Worm (Caenorhabditis elegans) whole organism, L1 larva: ENCODE data around the gene pgp-11.

Source experiments
- C34B4.2 ChIP-seq: sonication (generic microtip); optimal IDR thresholded peaks from 2 replicates; lab custom pipeline; 2017; ENCODE audit warnings: mild to moderate bottlenecking, missing genetic modification characterization, missing compliant biosample characterization
- F16B12.6 ChIP-seq: fragments of 150-350 bp; optimal IDR thresholded peaks from 2 replicates; lab custom pipeline; 2014; ENCODE audit warnings: missing biosample characterization, missing genetic modification characterization
- blmp-1 ChIP-seq: fragments of 150-350 bp; optimal IDR thresholded peaks from 2 replicates; lab custom pipeline; 2014; ENCODE audit warnings: missing biosample characterization, missing genetic modification characterization
- ceh-88 ChIP-seq: fragments of 200-800 bp; sonication (Bioruptor generic); IDR thresholded peaks from 2 replicates; pipeline ENCODE4 v1.3.6; 2022; ENCODE audit warnings: missing genetic modification characterization, missing compliant biosample characterization
- ceh-90 ChIP-seq: sonication (generic microtip); optimal IDR thresholded peaks from 2 replicates; lab custom pipeline; 2016; ENCODE audit warnings: missing genetic modification characterization, missing compliant biosample characterization
- ces-1 ChIP-seq: fragments of 150-350 bp; optimal IDR thresholded peaks from 2 replicates; lab custom pipeline; 2014; ENCODE audit warnings: missing biosample characterization, missing genetic modification reagents, missing genetic modification characterization
- efl-1 ChIP-seq, 4 experiments: fragments of 150-350 bp; optimal IDR thresholded peaks in 3 of 4; peaks in 1 of 4; 1 replicate in 1 of 4; 2 replicates in 3 of 4; lab custom pipeline; 2014; ENCODE audit warnings: missing biosample characterization in 2 of 4, missing genetic modification characterization in 2 of 4, missing genetic modification reagents in 2 of 4
- egl-13 ChIP-seq: sonication (generic microtip); optimal IDR thresholded peaks from 2 replicates; lab custom pipeline; 2016; ENCODE audit warnings: missing genotype, missing genetic modification reagents, missing genetic modification characterization, missing compliant biosample characterization
- elt-2 ChIP-seq: sonication (generic microtip); optimal IDR thresholded peaks from 2 replicates; lab custom pipeline; 2016; ENCODE audit warnings: missing genetic modification characterization, mild to moderate bottlenecking, inconsistent platforms, missing compliant biosample characterization, missing genetic modification reagents
- elt-3 ChIP-seq, 6 experiments: fragments of 150-350 bp in 1 of 6; sonication (generic microtip); optimal IDR thresholded peaks; 2 replicates each; lab custom pipeline; 2017 to 2018; ENCODE audit warnings: missing biosample characterization in 6 of 6, missing genetic modification characterization in 6 of 6, inconsistent platforms in 1 of 6
- fkh-10 ChIP-seq: sonication (generic microtip); optimal IDR thresholded peaks from 2 replicates; lab custom pipeline; 2017; ENCODE audit warnings: missing biosample characterization, missing genetic modification reagents, missing genetic modification characterization
- fkh-8 ChIP-seq: sonication (generic microtip); optimal IDR thresholded peaks from 2 replicates; lab custom pipeline; 2016; ENCODE audit warnings: mild to moderate bottlenecking, missing genetic modification characterization, missing compliant biosample characterization
- grh-1 ChIP-seq: fragments of 200-800 bp; sonication (Bioruptor generic); IDR thresholded peaks from 2 replicates; pipeline ENCODE4 v1.3.6; 2022; ENCODE audit warnings: missing genetic modification reagents, missing genetic modification characterization, missing compliant biosample characterization
- hlh-17 ChIP-seq: fragments of 200-800 bp; sonication (Bioruptor generic); optimal IDR thresholded peaks from 2 replicates; lab custom pipeline; 2018; ENCODE audit warnings: missing genetic modification characterization, mild to moderate bottlenecking, missing compliant biosample characterization, moderate library complexity, borderline replicate concordance
- irx-1 ChIP-seq: sonication (generic microtip); optimal IDR thresholded peaks from 2 replicates; lab custom pipeline; 2016; ENCODE audit warnings: missing genetic modification characterization, missing compliant biosample characterization
- lin-14 ChIP-seq: fragments of 200-800 bp; sonication (Bioruptor generic); optimal IDR thresholded peaks from 2 replicates; lab custom pipeline; 2018; ENCODE audit warnings: mild to moderate bottlenecking, missing genetic modification characterization, moderate library complexity, missing compliant biosample characterization
- lir-3 ChIP-seq: sonication (generic microtip); optimal IDR thresholded peaks from 2 replicates; lab custom pipeline; 2016; ENCODE audit warnings: mild to moderate bottlenecking, missing genetic modification characterization, moderate library complexity, missing compliant biosample characterization; ENCODE audit not compliant: poor library complexity
- mep-1 ChIP-seq: fragments of 150-350 bp; optimal IDR thresholded peaks from 2 replicates; lab custom pipeline; 2014; ENCODE audit warnings: missing biosample characterization, missing genetic modification characterization
- nhr-20 ChIP-seq: sonication (generic microtip); optimal IDR thresholded peaks from 2 replicates; lab custom pipeline; 2016; ENCODE audit warnings: mild to moderate bottlenecking, missing genetic modification characterization, missing compliant biosample characterization
- nhr-28 ChIP-seq: fragments of 150-350 bp; optimal IDR thresholded peaks from 2 replicates; lab custom pipeline; 2014; ENCODE audit warnings: missing biosample characterization, missing genetic modification characterization
- nhr-84 ChIP-seq: sonication (generic microtip); optimal IDR thresholded peaks from 2 replicates; lab custom pipeline; 2017; ENCODE audit warnings: missing biosample characterization, missing genetic modification characterization
- nhr-90 ChIP-seq: sonication (generic microtip); optimal IDR thresholded peaks from 2 replicates; lab custom pipeline; 2016; ENCODE audit warnings: mild to moderate bottlenecking, missing genetic modification characterization, missing compliant biosample characterization; ENCODE audit not compliant: poor library complexity
- rnt-1 ChIP-seq: sonication (generic microtip); optimal IDR thresholded peaks from 2 replicates; lab custom pipeline; 2016; ENCODE audit warnings: mild to moderate bottlenecking, missing genetic modification characterization, moderate library complexity, missing compliant biosample characterization
- sox-4 ChIP-seq: sonication (generic microtip); optimal IDR thresholded peaks from 2 replicates; lab custom pipeline; 2016; ENCODE audit warnings: missing genetic modification characterization, missing compliant biosample characterization
- tlp-1 ChIP-seq: fragments of 150-350 bp; optimal IDR thresholded peaks from 2 replicates; lab custom pipeline; 2014; ENCODE audit warnings: missing biosample characterization, missing genetic modification characterization
- unc-130 ChIP-seq: fragments of 150-350 bp; optimal IDR thresholded peaks from 2 replicates; lab custom pipeline; 2017; ENCODE audit warnings: missing biosample characterization, missing genetic modification characterization, inconsistent platforms
- xbp-1 ChIP-seq: sonication (generic microtip); optimal IDR thresholded peaks from 2 replicates; lab custom pipeline; 2016; ENCODE audit warnings: missing genetic modification characterization, missing compliant biosample characterization
- zag-1 ChIP-seq: fragments of 150-350 bp; optimal IDR thresholded peaks from 2 replicates; lab custom pipeline; 2014; ENCODE audit warnings: missing biosample characterization, missing genetic modification characterization
- ztf-11 ChIP-seq, 2 experiments: sonication (generic microtip); optimal IDR thresholded peaks; 2 replicates each; lab custom pipeline; 2016 to 2017; ENCODE audit warnings: missing genetic modification characterization in 2 of 2, missing biosample characterization in 1 of 2, missing compliant biosample characterization in 1 of 2

pgp-11 gene

DNA sequence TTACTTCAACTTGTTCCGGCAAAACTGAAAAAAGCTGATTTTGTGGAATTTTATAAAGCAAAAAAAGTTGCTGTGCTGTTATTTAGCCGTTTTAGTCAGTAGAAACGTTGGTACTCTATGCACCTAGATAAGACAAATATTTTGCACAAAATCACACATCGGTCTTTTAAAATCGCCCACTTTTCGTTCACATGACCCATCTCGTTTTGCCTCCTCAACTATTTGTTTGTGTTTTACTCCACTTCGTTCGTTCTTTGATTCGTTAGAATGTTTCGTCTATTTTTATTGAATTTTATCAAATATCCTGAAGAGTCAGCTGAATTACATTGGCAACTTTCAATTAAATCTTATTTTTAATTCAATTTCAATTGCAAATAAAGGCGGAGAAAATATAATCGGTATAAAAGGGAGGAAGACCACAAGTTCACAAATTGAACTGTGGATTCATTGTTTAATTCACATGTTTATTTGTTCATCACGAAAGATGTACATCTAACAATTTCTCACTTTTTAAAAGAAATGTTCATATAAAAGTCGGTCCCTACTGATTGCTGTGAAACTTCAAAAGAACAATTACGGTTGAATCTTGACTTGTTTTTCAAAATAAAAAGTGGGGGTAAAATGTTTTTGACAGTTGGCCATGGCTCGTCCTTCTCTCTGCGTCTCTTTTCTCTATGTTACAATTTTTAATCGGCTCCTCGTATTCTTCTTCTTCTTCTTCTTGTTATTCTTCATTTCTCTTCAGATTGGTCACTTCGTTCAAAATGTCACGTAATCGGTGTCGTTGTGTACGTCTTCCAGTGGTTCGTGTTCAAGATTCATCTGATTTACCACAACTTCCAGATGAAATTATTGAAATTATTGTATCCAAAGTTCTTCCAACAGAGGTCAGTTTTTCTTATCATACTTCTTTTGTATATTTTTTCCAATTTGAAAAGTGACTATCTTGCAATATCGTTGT, 8.3 kb upstream of the pgp-11 start, which contains the start of gene DH11.2 (continued):
- TF ChIP-seq fkh-8 (no peak), hlh-17 (GFP tag; lab: Kevin White, UChicago) (no peak), nhr-84 (tag; lab: Kevin White, UChicago) (no peak), unc-130 (peak; percentile 62), C34B4.2 (tag; lab: Kevin White, UChicago) (no peak), xbp-1 (tag; lab: Kevin White, UChicago) (no peak)

DNA sequence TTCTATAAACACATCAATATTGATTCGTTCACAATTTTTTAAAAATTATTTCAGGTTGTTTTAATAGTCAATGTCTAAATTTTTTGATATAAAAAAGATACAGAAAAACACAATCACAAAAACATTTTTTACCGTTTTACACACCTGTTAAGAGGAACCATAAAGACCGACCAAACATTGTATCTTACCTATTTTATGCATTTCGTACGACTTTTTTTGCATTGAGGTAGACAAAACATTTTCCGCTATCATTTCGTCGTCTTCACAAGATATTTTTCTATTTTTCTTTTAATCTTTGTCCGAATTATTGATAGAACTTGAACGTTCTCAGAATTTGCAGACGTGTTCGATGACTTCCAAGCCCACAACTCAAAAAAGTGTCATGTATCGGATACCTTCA, 4.3 kb upstream of the pgp-11 start, which contains the start of gene glna-2:
TSS of gene glna-2 (plus strand) at position 301 of the 400 bp plus-strand sequence.
- TF ChIP-seq xbp-1 (tag; lab: Kevin White, UChicago), result no peak
- TF ChIP-seq nhr-84 (tag; lab: Kevin White, UChicago), result no peak
- TF ChIP-seq ceh-88 (GFP tag; lab: Robert Waterston, UW), result no peak
- TF ChIP-seq lir-3 (tag; lab: Kevin White, UChicago), result no peak
- no peak for TF ChIP-seq nhr-90
- TF ChIP-seq elt-2 (tag; lab: Kevin White, UChicago), result no peak
- TF ChIP-seq elt-3 (tag; optimal IDR thresholded peaks at IDR 0.05; lab: Kevin White, UChicago), result no peak
- no peak for TF ChIP-seq zag-1 (tag; lab: Kevin White, UChicago)
- TF ChIP-seq F16B12.6, result no peak
- no peak for TF ChIP-seq nhr-20
- no peak for TF ChIP-seq rnt-1 (tag; lab: Kevin White, UChicago)

DNA sequence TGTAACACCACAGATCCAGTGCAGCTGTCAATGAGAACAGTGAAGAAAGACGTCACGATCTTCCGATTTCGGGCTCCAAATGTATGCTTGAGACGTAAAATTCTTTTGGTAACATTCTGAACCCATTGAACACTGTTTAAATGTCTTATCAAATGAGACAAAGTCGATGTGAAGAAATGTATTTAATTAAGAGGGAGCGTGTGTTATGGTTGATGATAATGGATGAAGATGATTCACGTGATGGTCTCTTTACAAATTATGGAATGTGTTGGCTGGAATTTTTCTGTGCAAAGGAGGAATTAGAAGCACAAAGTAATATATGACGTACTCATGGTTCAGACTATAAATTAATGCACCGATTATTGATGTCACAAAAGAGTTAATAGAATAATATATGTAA, 2.9 kb upstream of the pgp-11 start:
- no peak for TF ChIP-seq egl-13 (tag; lab: Kevin White, UChicago)
- TF ChIP-seq blmp-1 (tag; lab: Kevin White, UChicago), result peak; percentile 7

DNA sequence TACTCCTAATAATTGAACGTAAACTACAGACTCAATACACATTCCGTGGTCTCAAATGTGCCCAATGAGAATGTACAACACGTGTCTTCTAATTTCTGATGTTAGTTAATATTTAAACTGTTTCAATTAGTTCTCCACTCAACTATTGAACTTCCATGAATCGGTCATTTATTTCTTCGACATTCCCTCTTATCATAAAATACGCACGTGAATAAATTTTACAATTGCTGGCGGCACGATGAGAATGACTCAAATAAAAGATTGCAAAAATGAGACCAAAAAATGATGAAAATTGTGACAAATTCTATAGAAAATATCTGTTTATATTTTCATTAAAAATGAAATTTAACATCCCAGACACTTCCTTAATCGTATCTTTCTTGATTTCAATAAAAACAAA, 695 bp upstream of the pgp-11 start:
- TF ChIP-seq grh-1 (GFP tag; lab: Robert Waterston, UW) (no peak), sox-4 (tag; lab: Kevin White, UChicago) (no peak), ztf-11 (tag; optimal IDR thresholded peaks at IDR 0.05; lab: Kevin White, UChicago) (no peak), tlp-1 (tag; lab: Kevin White, UChicago) (no peak)

DNA sequence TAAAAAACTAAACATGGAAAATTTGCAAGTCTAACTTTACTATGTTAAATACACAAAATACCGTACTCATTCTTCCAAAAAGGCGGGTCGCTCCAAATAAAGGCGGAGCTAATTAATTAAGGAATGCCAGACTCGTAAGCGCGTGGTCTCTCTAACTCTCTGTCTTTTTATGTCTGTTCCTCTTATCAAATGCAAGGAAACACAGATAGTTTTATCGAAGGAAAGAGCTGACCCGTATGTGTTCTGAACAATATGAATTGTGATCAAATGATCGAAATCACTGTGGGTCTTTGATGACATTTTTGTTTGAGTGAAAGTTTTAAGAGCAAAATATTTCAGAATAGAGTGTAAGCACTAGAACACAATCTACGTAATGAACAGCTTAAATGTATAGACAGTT, 2.6 kb downstream of the pgp-11 start:
- TF ChIP-seq mep-1 (tag; lab: Kevin White, UChicago), result no peak
- no peak for TF ChIP-seq efl-1 (optimal IDR thresholded peaks at IDR 0.05; lab: Kevin White, UChicago)
- peak in 1 of 2 experiments; percentile 60 for TF ChIP-seq efl-1 (GFP tag; optimal IDR thresholded peaks at IDR 0.05 in 1 of 2; lab: Kevin White, UChicago)
- TF ChIP-seq hlh-17 (GFP tag; lab: Kevin White, UChicago), result no peak
- peak; percentile 59 for TF ChIP-seq elt-2 (tag; lab: Kevin White, UChicago)

DNA sequence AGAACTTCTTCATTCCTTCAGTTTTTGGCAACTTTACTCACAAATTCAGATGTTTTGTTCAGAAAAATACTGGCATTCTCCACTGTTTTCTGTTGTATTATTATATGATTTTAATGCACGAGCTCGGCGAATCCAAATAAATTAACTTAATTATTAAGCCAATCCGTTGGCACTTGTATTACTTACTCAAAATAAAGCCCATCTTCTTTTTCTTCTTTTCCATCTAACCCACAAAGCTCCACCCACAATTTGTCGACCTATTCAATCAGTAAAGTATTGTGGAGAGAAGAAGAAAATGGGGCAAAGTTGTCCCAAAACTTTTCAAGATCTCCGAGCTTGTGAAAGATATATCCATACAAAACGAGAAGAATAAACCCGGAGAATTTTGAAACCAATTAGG, 12.8 kb downstream of the pgp-11 start:
- TF ChIP-seq mep-1 (tag; lab: Kevin White, UChicago) (no peak), lin-14 (GFP tag; lab: Kevin White, UChicago) (peak; percentile 56), ceh-90 (tag; lab: Kevin White, UChicago) (no peak)

DNA sequence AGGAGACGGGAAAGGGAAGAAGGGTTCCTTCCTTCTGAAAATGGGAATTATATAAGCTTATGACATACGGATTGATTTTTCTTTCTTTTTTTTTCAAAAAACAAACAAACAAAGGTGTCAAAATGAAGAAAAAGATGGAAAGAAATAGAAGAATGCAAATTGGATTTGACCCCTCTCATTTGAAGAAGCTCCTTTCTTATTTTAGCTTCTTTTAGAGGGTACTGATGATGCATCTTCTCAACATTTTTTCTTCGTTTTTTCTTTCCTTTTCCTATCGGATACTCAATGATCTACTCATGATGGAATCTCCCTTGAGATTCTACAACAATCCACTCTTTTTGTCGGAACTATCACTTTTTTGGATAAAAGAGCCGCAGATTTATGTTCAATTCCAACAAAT, 13.9 kb downstream of the pgp-11 start:
- TF ChIP-seq fkh-10 (GFP tag; lab: Kevin White, UChicago) (peak; percentile 71), irx-1 (tag; lab: Kevin White, UChicago) (no peak), fkh-8 (no peak), nhr-28 (tag; lab: Kevin White, UChicago) (no peak), lin-14 (GFP tag; lab: Kevin White, UChicago) (peak; percentile 56), ces-1 (GFP tag; lab: Kevin White, UChicago) (no peak)
